Fruit fly (Drosophila melanogaster) whole organism, adult: Measurements from ENCODE around the gene ymp.

Experiments
- CG11617 ChIP-seq: fragments of 200-800 bp; sonication (Bioruptor generic); optimal IDR thresholded peaks from 2 replicates; lab custom pipeline; 2017; ENCODE audit warnings: mild to moderate bottlenecking, missing biosample characterization, missing genetic modification reagents, missing genetic modification characterization
- CG12768 ChIP-seq: fragments of 200-800 bp; sonication (Bioruptor generic); optimal IDR thresholded peaks from 2 replicates; lab custom pipeline; 2017; ENCODE audit warnings: missing biosample characterization, missing genetic modification characterization, mild to moderate bottlenecking, moderate library complexity, missing genetic modification reagents
- CG14711 ChIP-seq: fragments of 200-800 bp; sonication (Bioruptor generic); optimal IDR thresholded peaks from 2 replicates; lab custom pipeline; 2018; ENCODE audit warnings: missing biosample characterization, mild to moderate bottlenecking, missing genetic modification characterization, moderate library complexity
- CG1620 ChIP-seq: fragments of 200-800 bp; sonication (Bioruptor generic); optimal IDR thresholded peaks from 2 replicates; lab custom pipeline; 2016; ENCODE audit warnings: missing biosample characterization, missing genetic modification characterization
- CG33017 ChIP-seq: fragments of 200-800 bp; sonication (Bioruptor generic); optimal IDR thresholded peaks from 2 replicates; lab custom pipeline; 2018; ENCODE audit warnings: missing biosample characterization, mild to moderate bottlenecking, missing genetic modification characterization, moderate library complexity
- CG5204 ChIP-seq: fragments of 200-800 bp; sonication (Bioruptor generic); optimal IDR thresholded peaks from 2 replicates; lab custom pipeline; 2016; ENCODE audit warnings: missing biosample characterization, missing genetic modification characterization
- CG7045 ChIP-seq: fragments of 200-800 bp; sonication (Bioruptor generic); optimal IDR thresholded peaks from 2 replicates; lab custom pipeline; 2017; ENCODE audit warnings: missing biosample characterization, mild to moderate bottlenecking, missing genetic modification characterization
- CG7101 ChIP-seq: fragments of 200-800 bp; sonication (Bioruptor generic); optimal IDR thresholded peaks from 2 replicates; lab custom pipeline; 2018; ENCODE audit warnings: missing biosample characterization, mild to moderate bottlenecking, missing genetic modification characterization, moderate library complexity
- Clk ChIP-seq: fragments of 200-800 bp; sonication (Bioruptor generic); optimal IDR thresholded peaks from 2 replicates; lab custom pipeline; 2017; ENCODE audit warnings: missing biosample characterization, missing genetic modification characterization
- Crg-1 ChIP-seq: fragments of 200-800 bp; sonication (Bioruptor generic); optimal IDR thresholded peaks from 2 replicates; lab custom pipeline; 2016; ENCODE audit warnings: missing biosample characterization, missing genetic modification characterization
- Hr96 ChIP-seq: fragments of 200-800 bp; sonication (Bioruptor generic); optimal IDR thresholded peaks from 2 replicates; lab custom pipeline; 2016; ENCODE audit warnings: missing biosample characterization, missing genetic modification characterization
- Mnt ChIP-seq: fragments of 200-800 bp; sonication (Bioruptor generic); optimal IDR thresholded peaks from 2 replicates; lab custom pipeline; 2016; ENCODE audit warnings: missing biosample characterization, mild to moderate bottlenecking, missing genetic modification characterization
- bab1 ChIP-seq: fragments of 200-800 bp; sonication (Bioruptor generic); optimal IDR thresholded peaks from 3 replicates; lab custom pipeline; 2019; ENCODE audit warnings: missing biosample characterization, mild to moderate bottlenecking, missing genetic modification characterization, moderate library complexity
- cic ChIP-seq: fragments of 200-800 bp; sonication (Bioruptor generic); optimal IDR thresholded peaks from 2 replicates; lab custom pipeline; 2017; ENCODE audit warnings: missing biosample characterization, mild to moderate bottlenecking, missing genetic modification characterization, moderate library complexity
- cnc ChIP-seq, 2 experiments: fragments of >200 bp; optimal IDR thresholded peaks; 2 replicates each; lab custom pipeline; 2017
- kay ChIP-seq: fragments of 200-800 bp; sonication (Bioruptor generic); peaks from one replicate; lab custom pipeline; 2016; ENCODE audit warnings: missing biosample characterization, missing genetic modification characterization, borderline replicate concordance
- ovo ChIP-seq: fragments of 200-800 bp; sonication (Bioruptor generic); optimal IDR thresholded peaks from 2 replicates; lab custom pipeline; 2016; ENCODE audit warnings: missing biosample characterization, missing genetic modification characterization
- pad ChIP-seq: fragments of 200-800 bp; sonication (Bioruptor generic); optimal IDR thresholded peaks from 3 replicates; lab custom pipeline; 2017; ENCODE audit warnings: missing biosample characterization, missing genetic modification characterization, mild to moderate bottlenecking, moderate library complexity, missing genetic modification reagents
- tj ChIP-seq: fragments of 200-800 bp; sonication (Bioruptor generic); optimal IDR thresholded peaks from 3 replicates; lab custom pipeline; 2017; ENCODE audit warnings: missing biosample characterization, mild to moderate bottlenecking, missing genetic modification characterization, moderate library complexity
- toe ChIP-seq: fragments of 200-800 bp; sonication (Bioruptor generic); optimal IDR thresholded peaks from 2 replicates; lab custom pipeline; 2016; ENCODE audit warnings: missing biosample characterization, missing genetic modification characterization

Gene ymp

DNA sequence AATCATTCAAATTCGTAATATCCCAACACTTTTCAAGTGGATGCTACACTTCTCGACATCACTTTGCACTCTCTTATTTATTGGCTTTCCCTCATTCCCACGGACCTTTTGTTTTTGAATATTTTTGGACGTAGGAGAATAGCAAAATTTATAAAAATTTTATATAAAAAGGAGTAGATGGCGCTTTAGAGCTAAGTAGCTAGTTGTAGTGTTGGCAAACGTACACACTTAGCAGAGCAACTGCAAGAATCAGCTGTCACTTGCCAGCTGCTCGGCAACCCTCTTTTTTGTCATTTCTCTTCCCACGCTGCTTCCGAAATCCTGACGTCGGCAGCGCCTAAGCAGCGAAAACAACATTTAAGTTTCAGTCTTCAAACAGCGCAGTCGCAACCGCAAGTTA is 14.8 kb downstream of the ymp start:
- TF ChIP-seq CG5204 (no peak), CG14711 (tag; lab: Kevin White, UChicago) (peak; percentile 71)

DNA sequence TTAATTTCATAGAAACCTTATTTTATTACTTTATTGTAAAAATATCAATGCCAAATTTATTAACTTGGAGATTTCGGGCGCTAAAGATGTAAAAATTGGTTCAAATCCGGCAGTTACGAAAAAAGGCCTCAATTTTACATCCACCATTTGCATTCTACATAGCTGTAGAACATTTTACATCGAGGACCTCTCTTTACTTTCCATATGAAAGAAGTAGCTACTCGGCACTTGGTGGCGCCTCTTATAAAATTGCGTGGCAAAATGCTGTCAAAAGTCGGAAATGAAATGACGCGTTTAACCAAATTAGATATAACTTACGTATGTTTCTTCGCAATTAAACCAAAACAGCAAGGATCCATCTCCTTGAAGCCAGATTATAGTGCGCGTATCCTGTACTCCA is 17.4 kb downstream of the ymp start:
- TF ChIP-seq CG5204 (no peak), cic (no peak), Crg-1 (GFP tag; lab: Kevin White, UChicago) (no peak), Clk (no peak), kay (GFP tag; lab: Kevin White, UChicago) (no peak), CG1620 (no peak), Mnt (GFP tag; lab: Kevin White, UChicago) (no peak), toe (no peak), CG7045 (GFP tag; lab: Kevin White, UChicago) (no peak)

DNA sequence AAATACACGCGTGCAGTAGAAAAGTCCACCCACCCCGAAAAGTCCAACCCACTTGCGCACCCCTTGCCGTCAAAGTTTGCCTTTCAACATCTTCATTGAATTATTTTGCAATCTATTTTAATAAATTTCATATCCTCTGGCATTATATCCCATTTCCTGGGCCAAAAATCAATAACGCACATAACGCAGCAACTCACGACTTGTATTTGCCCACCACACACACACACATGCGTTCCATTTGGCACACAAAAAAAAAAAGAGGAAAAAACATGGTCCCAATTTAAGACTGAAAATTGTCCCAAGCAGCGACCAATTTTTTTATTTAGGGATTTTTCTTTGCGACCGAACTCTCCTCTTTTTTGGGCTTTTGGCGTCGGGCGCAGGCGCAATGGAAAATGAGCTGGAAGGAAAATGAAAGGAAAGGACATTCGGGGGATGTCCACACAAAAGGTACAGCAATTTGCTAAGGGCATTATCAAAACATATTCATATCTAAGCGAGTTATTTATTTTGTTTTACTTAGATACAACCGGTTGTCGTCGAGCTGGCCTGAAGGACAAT is 18.0 kb downstream of the ymp start:
- TF ChIP-seq cic (no peak), CG7101 (no peak), CG12768 (GFP tag; lab: Kevin White, UChicago) (no peak), pad (no peak), Mnt (GFP tag; lab: Kevin White, UChicago) (no peak), Clk (no peak), toe (no peak), CG7045 (GFP tag; lab: Kevin White, UChicago) (no peak), CG5204 (no peak), CG14711 (tag; lab: Kevin White, UChicago) (no peak), tj (no peak), Crg-1 (GFP tag; lab: Kevin White, UChicago) (no peak), cnc (optimal IDR thresholded peaks at IDR 0.05; lab: Kevin White, UChicago) (no peak), Hr96 (GFP tag; lab: Kevin White, UChicago) (no peak), bab1 (GFP tag; lab: Kevin White, UChicago) (no peak), CG11617 (GFP tag; lab: Kevin White, UChicago) (no peak), ovo (GFP tag; lab: Kevin White, UChicago) (no peak), CG33017 (tag; lab: Kevin White, UChicago) (no peak)

DNA sequence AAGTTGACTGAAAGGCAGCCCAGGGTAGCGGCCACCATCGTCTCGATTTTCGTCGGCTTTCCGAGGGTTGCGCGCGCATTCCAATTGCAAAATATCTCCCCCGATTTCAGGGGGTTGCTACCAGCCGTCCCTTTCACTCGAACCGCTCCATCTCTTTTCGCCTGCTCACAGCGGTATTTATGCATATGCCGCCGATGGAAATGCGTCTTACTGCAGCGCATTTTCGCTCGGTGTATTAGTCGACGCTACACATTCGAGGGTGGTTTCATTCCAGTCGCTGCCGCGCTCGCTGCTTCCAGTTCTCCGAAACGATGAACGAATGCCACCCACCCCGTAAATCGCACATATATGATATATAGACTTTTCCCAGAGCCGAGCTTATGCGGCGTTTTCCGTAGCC is 19.8 kb downstream of the ymp start:
- TF ChIP-seq CG12768 (GFP tag; lab: Kevin White, UChicago) (peak; percentile 46), cnc (optimal IDR thresholded peaks at IDR 0.05; lab: Kevin White, UChicago) (no peak), Clk (peak; percentile 11), tj (no peak), Hr96 (GFP tag; lab: Kevin White, UChicago) (peak; percentile 10), CG5204 (no peak), cic (no peak), ovo (GFP tag; lab: Kevin White, UChicago) (no peak), CG7045 (GFP tag; lab: Kevin White, UChicago) (no peak), CG11617 (GFP tag; lab: Kevin White, UChicago) (no peak), CG7101 (no peak), pad (peak; percentile 9), kay (GFP tag; lab: Kevin White, UChicago) (no peak)

DNA sequence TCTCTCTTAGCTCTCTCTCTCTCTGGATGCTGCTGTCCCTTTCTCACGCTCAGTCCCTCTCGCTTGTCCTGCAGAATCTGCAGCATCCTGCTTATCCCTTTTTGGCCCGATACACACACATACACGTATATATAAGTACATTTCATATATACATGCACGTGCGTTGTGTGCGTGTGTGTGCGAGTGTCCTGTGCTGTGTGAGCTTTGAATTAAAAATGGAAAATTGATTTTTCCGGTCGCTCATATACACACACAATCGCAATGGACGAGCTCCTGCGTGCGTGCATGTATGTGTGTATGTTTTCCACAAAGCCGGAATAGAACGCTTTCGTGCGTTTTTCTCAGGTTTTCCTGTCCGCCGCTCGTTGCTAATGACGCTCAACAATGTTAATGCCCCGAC is 20.4 kb downstream of the ymp start:
- TF ChIP-seq kay (GFP tag; lab: Kevin White, UChicago) (no peak), CG11617 (GFP tag; lab: Kevin White, UChicago) (no peak), CG12768 (GFP tag; lab: Kevin White, UChicago) (no peak), pad (no peak), CG1620 (no peak), CG5204 (no peak), Mnt (GFP tag; lab: Kevin White, UChicago) (no peak), CG14711 (tag; lab: Kevin White, UChicago) (no peak), ovo (GFP tag; lab: Kevin White, UChicago) (no peak), Crg-1 (GFP tag; lab: Kevin White, UChicago) (no peak), tj (no peak), toe (no peak), cnc (optimal IDR thresholded peaks at IDR 0.05; lab: Kevin White, UChicago) (no peak), CG33017 (tag; lab: Kevin White, UChicago) (no peak), bab1 (GFP tag; lab: Kevin White, UChicago) (no peak), cic (no peak), CG7101 (no peak), Hr96 (GFP tag; lab: Kevin White, UChicago) (no peak), CG7045 (GFP tag; lab: Kevin White, UChicago) (no peak)

DNA sequence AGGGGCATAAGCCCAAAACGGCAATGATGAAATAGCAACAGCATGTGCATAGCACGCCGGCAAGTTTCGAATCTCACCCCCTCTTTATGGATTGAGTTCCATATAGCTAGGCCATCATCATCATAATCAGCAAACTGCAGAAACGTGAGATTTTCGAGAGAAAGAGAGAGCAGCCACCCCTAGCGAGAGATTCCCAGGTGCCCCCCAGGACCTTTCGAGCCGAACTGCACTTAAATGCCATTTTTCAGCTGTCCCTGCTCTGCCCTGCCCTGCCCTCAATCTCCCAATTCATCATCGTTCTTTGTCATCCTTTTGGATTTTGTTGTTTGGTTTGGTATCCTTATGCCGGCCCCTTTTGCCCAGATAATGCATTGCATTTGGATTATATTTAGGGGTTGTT is 21.2 kb downstream of the ymp start:
- TF ChIP-seq Clk = no peak
- TF ChIP-seq CG1620 = no peak
- TF ChIP-seq CG11617 (GFP tag; lab: Kevin White, UChicago) = no peak
- no peak for TF ChIP-seq ovo (GFP tag; lab: Kevin White, UChicago)
- no peak for TF ChIP-seq CG14711 (tag; lab: Kevin White, UChicago)
- no peak for TF ChIP-seq CG33017 (tag; lab: Kevin White, UChicago)
- TF ChIP-seq Hr96 (GFP tag; lab: Kevin White, UChicago) = no peak

DNA sequence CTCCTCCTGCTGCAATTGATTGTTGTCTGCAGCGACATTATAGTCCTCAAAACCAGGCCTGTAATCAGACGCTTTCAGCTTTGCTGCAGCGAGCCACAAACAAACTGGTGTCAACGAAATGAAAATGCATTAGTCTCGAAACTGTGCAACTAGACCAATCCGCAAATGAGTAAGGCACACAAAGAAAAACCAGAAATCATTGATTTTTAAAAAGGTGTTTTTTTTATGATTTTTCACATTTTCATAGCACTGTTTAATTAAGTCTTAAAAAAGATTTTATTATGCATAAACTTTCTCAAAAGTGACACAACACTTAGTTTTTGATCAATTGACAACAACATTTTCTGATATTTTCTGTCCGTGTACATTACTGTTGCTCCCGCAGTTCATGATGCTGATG is 25.8 kb downstream of the ymp start, which contains the start of gene CG4582:
Gene CG4582, minus strand, starts transcription at position 101 of the 400 bp plus-strand sequence.
- no peak for TF ChIP-seq CG5204
- no peak for TF ChIP-seq cnc (optimal IDR thresholded peaks at IDR 0.05; lab: Kevin White, UChicago)
- no peak for TF ChIP-seq CG7045 (GFP tag; lab: Kevin White, UChicago)
- no peak for TF ChIP-seq bab1 (GFP tag; lab: Kevin White, UChicago)
- TF ChIP-seq CG1620 = no peak
- no peak for TF ChIP-seq kay (GFP tag; lab: Kevin White, UChicago)
- no peak for TF ChIP-seq CG7101
- no peak for TF ChIP-seq CG12768 (GFP tag; lab: Kevin White, UChicago)
- TF ChIP-seq CG33017 (tag; lab: Kevin White, UChicago) = no peak
- TF ChIP-seq ovo (GFP tag; lab: Kevin White, UChicago) = no peak
- TF ChIP-seq CG11617 (GFP tag; lab: Kevin White, UChicago) = no peak
- no peak for TF ChIP-seq Mnt (GFP tag; lab: Kevin White, UChicago)
- no peak for TF ChIP-seq Crg-1 (GFP tag; lab: Kevin White, UChicago)
